Worm (Caenorhabditis elegans) whole organism, midembryonic: Measurements from ENCODE around the gene C03A3.9.
A peak's percentile ranks its signal among the peaks of the same experiment; 100 is the strongest.

Experiments used
- T22C8.4 ChIP-seq: fragments of 200-800 bp; sonication (Bioruptor generic); IDR thresholded peaks from 2 replicates; pipeline ENCODE4 v1.3.6; 2022; ENCODE audit warnings: missing genetic modification characterization, missing compliant biosample characterization
- cog-1 ChIP-seq: sonication (generic microtip); optimal IDR thresholded peaks from 2 replicates; lab custom pipeline; 2016; ENCODE audit warnings: missing genetic modification characterization, missing compliant biosample characterization
- flt-1 ChIP-seq: fragments of 200-800 bp; sonication (Bioruptor generic); IDR thresholded peaks from 2 replicates; pipeline ENCODE4 v1.3.6; 2022; ENCODE audit warnings: missing genetic modification characterization, missing compliant biosample characterization
- klf-2 ChIP-seq: fragments of 200-800 bp; sonication (Bioruptor generic); conservative IDR thresholded peaks from 2 replicates; pipeline ENCODE4 v1.3.6; 2022; ENCODE audit warnings: missing genetic modification reagents, missing genetic modification characterization, missing compliant biosample characterization
- med-1 ChIP-seq: sonication (generic microtip); optimal IDR thresholded peaks from 2 replicates; lab custom pipeline; 2017; ENCODE audit warnings: missing genetic modification characterization, mild to moderate bottlenecking, missing compliant biosample characterization, antibody characterized with exemption, missing genetic modification reagents; ENCODE audit not compliant: insufficient read depth
- ref-1 ChIP-seq: fragments of 200-800 bp; sonication (Bioruptor generic); conservative IDR thresholded peaks from 2 replicates; pipeline ENCODE4 v1.3.6; 2022; ENCODE audit warnings: missing genetic modification reagents, missing genetic modification characterization, missing compliant biosample characterization
- tab-1 ChIP-seq: fragments of 200-800 bp; sonication (Bioruptor generic); IDR thresholded peaks from 2 replicates; pipeline ENCODE4 v1.3.6; 2022; ENCODE audit warnings: missing genetic modification characterization, missing compliant biosample characterization
- ztf-23 ChIP-seq: fragments of 200-800 bp; sonication (Bioruptor generic); IDR thresholded peaks from 2 replicates; pipeline ENCODE4 v1.3.6; 2022; ENCODE audit warnings: missing genetic modification reagents, missing genetic modification characterization, missing compliant biosample characterization
- ztf-29 ChIP-seq: fragments of 200-800 bp; sonication (Bioruptor generic); IDR thresholded peaks from 2 replicates; pipeline ENCODE4 v1.3.6; 2022; ENCODE audit warnings: missing genetic modification reagents, missing genetic modification characterization, missing compliant biosample characterization

DNA sequence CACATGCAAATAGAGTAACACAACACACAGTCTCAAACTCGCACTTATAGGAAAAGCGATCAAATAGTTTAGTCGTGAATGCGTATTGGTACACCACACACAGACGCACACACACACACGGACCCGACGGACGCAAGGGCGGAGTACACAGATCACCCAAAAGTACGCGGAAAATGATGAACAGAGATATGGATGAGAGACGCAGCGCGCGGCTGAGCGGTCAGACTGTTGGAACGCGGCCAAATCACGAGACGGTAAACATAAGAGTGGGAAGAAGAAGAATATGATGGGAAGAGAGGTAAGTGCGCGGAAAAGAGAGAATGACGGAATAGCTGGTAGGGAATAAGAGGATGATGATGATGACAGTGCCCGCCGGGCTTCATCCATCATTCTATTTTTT lies 18.7 kb upstream of the C03A3.9 start:
- TF ChIP-seq ztf-23 (GFP tag; lab: Robert Waterston, UW), result no peak
- TF ChIP-seq flt-1 (GFP tag; lab: Robert Waterston, UW), result peak; percentile 37; the same call in 1 of the 2 replicates
- TF ChIP-seq T22C8.4 (GFP tag; lab: Robert Waterston, UW), result no peak
- no peak for TF ChIP-seq ref-1 (GFP tag; lab: Robert Waterston, UW)
- TF ChIP-seq med-1 (GFP tag; lab: Kevin White, UChicago), result no peak
- TF ChIP-seq ztf-29 (GFP tag; lab: Robert Waterston, UW), result no peak
- TF ChIP-seq cog-1 (tag; lab: Kevin White, UChicago), result peak; percentile 2
- no peak for TF ChIP-seq klf-2 (GFP tag; lab: Robert Waterston, UW)
- no peak for TF ChIP-seq tab-1 (GFP tag; lab: Robert Waterston, UW)
